Worm (Caenorhabditis elegans) whole organism, L2 larva: ENCODE data around the gene C06E2.5.

ENCODE experiments used
- ama-1 ChIP-seq: fragments of 150-350 bp; optimal IDR thresholded peaks from 2 replicates; lab custom pipeline; 2018; ENCODE audit warnings: inconsistent platforms
- elt-3 ChIP-seq: sonication (generic microtip); optimal IDR thresholded peaks from 2 replicates; lab custom pipeline; 2017; ENCODE audit warnings: missing biosample characterization, missing genetic modification characterization
- nhr-10 ChIP-seq: sonication (generic microtip); optimal IDR thresholded peaks from 2 replicates; lab custom pipeline; 2017; ENCODE audit warnings: missing biosample characterization, missing genetic modification characterization
- nhr-11 ChIP-seq: fragments of 150-350 bp; optimal IDR thresholded peaks from 2 replicates; lab custom pipeline; 2014; ENCODE audit warnings: missing biosample characterization, missing genetic modification characterization
- nhr-237 ChIP-seq: fragments of 150-350 bp; optimal IDR thresholded peaks from 2 replicates; lab custom pipeline; 2014; ENCODE audit warnings: missing biosample characterization, missing genetic modification characterization
- unc-39 ChIP-seq: fragments of 150-350 bp; optimal IDR thresholded peaks from 2 replicates; lab custom pipeline; 2014; ENCODE audit warnings: missing biosample characterization, missing genetic modification characterization
- unc-62 ChIP-seq: fragments of 150-350 bp; optimal IDR thresholded peaks from 2 replicates; lab custom pipeline; 2014; ENCODE audit warnings: missing biosample characterization, missing genetic modification reagents, missing genetic modification characterization

- TF ChIP-seq nhr-11 (tag; lab: Kevin White, UChicago), result no peak
- TF ChIP-seq ama-1 (lab: Kevin White, UChicago), result no peak
- no peak for TF ChIP-seq nhr-237 (tag; lab: Kevin White, UChicago)
- TF ChIP-seq unc-39 (tag; lab: Kevin White, UChicago), result no peak
- no peak for TF ChIP-seq elt-3 (tag; lab: Kevin White, UChicago)
- no peak for TF ChIP-seq unc-62 (GFP tag; lab: Kevin White, UChicago)
- TF ChIP-seq nhr-10 (tag; lab: Kevin White, UChicago), result no peak
Measured at ce11 chrX:8843988-8844387, 13.8 kb downstream of the C06E2.5 start, which contains the start of gene ubc-23.
